Fruit fly (Drosophila melanogaster): ENCODE measurements around the gene Dbp21E2.

DNA sequence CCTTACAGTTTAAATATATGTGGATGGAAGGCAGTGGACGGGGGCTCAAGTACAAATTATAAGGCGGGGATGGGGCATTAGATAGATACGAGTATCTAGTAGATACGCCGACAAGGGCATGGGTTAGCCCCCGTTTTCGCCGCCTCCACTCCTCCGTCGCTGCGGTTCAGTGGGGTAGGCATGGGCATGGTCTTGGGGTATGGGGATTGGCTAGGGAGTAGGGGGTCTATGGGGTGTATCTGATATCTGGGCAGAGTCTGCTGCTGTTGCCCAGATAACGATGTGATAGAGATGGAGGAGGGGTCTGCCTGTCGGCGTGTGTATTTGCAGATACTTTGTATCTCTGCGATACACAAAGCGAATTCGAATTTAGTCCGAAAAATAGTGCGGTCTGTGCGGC lies 21.4 kb upstream of the Dbp21E2 start:
- TF ChIP-seq Gug (GFP tag; IDR thresholded peaks at IDR 0.05), result no peak
- TF ChIP-seq Blimp-1 (GFP tag; optimal IDR thresholded peaks at IDR 0.05), result no peak
- TF ChIP-seq Hr38 (GFP tag; optimal IDR thresholded peaks at IDR 0.05), result no peak
- TF ChIP-seq CG9139 (GFP tag; optimal IDR thresholded peaks at IDR 0.05), result no peak
- TF ChIP-seq net (GFP tag; optimal IDR thresholded peaks at IDR 0.05), result no peak
- no peak for TF ChIP-seq achi (GFP tag; optimal IDR thresholded peaks at IDR 0.05)
- no peak for TF ChIP-seq esn (GFP tag; optimal IDR thresholded peaks at IDR 0.05)
- no peak for TF ChIP-seq topi (GFP tag; optimal IDR thresholded peaks at IDR 0.05)
- no peak for TF ChIP-seq cyc (GFP tag; optimal IDR thresholded peaks at IDR 0.05)
- no peak for TF ChIP-seq CG7368 (GFP tag; optimal IDR thresholded peaks at IDR 0.05)
- no peak for TF ChIP-seq CG4318 (GFP tag; optimal IDR thresholded peaks at IDR 0.05)
- TF ChIP-seq Ets96B (tag; optimal IDR thresholded peaks at IDR 0.05), result no peak
- no peak for TF ChIP-seq Ets21C (GFP tag; optimal IDR thresholded peaks at IDR 0.05)
- no peak for TF ChIP-seq Sox102F (GFP tag; optimal IDR thresholded peaks at IDR 0.05)
